Fruit fly (Drosophila melanogaster) whole organism, embryonic: ENCODE measurements around the gene Rsph3.
A peak's percentile ranks its signal among the peaks of the same experiment; 100 is the strongest.

ENCODE experiments used
- Ada2b ChIP-seq: fragments of 200-800 bp; sonication (Bioruptor generic); IDR thresholded peaks from 2 replicates; pipeline ENCODE4 v1.3.6; 2022; ENCODE audit warnings: missing biosample characterization, missing genetic modification characterization
- CG10979 ChIP-seq: fragments of 200-800 bp; sonication (Bioruptor generic); optimal IDR thresholded peaks from 2 replicates; lab custom pipeline; 2018; ENCODE audit warnings: missing biosample characterization, mild to moderate bottlenecking, missing genetic modification characterization, moderate library complexity
- CG11695 ChIP-seq: fragments of 200-800 bp; sonication (Bioruptor generic); IDR thresholded peaks from 3 replicates; pipeline ENCODE4 v1.3.6; 2022; ENCODE audit warnings: missing biosample characterization, missing genetic modification characterization
- CG11723 ChIP-seq: fragments of 200-800 bp; sonication (Bioruptor generic); optimal IDR thresholded peaks from 2 replicates; lab custom pipeline; 2017; ENCODE audit warnings: missing biosample characterization, mild to moderate bottlenecking, missing genetic modification characterization
- CG12071 ChIP-seq: fragments of 200-800 bp; sonication (Bioruptor generic); optimal IDR thresholded peaks from 3 replicates; lab custom pipeline; 2018; ENCODE audit warnings: missing biosample characterization, mild to moderate bottlenecking, missing genetic modification characterization
- CG12236 ChIP-seq: fragments of 200-800 bp; sonication (Bioruptor generic); optimal IDR thresholded peaks from 2 replicates; lab custom pipeline; 2016; ENCODE audit warnings: missing biosample characterization, missing genetic modification characterization
- CG14014 ChIP-seq: fragments of 200-800 bp; sonication (Bioruptor generic); IDR thresholded peaks from 2 replicates; pipeline ENCODE4 v1.3.6; 2022; ENCODE audit warnings: missing biosample characterization, missing genetic modification characterization
- CG14965 ChIP-seq: fragments of 200-800 bp; sonication (Bioruptor generic); optimal IDR thresholded peaks from 2 replicates; lab custom pipeline; 2016; ENCODE audit warnings: missing biosample characterization, missing genetic modification characterization, borderline replicate concordance
- CG1529 ChIP-seq: fragments of 200-800 bp; sonication (Bioruptor generic); optimal IDR thresholded peaks from 3 replicates; lab custom pipeline; 2018; ENCODE audit warnings: missing biosample characterization, missing genetic modification characterization
- CG17829 ChIP-seq: fragments of 200-800 bp; optimal IDR thresholded peaks from 2 replicates; lab custom pipeline; 2019; ENCODE audit warnings: missing biosample characterization, mild to moderate bottlenecking, missing genetic modification characterization, moderate library complexity
- CG18599 ChIP-seq: fragments of 200-800 bp; sonication (Bioruptor generic); optimal IDR thresholded peaks from 3 replicates; lab custom pipeline; 2017; ENCODE audit warnings: missing biosample characterization, missing genetic modification characterization, mild to moderate bottlenecking, moderate library complexity, missing genetic modification reagents
- CG2199 ChIP-seq: fragments of 200-800 bp; sonication (Bioruptor generic); IDR thresholded peaks from 3 replicates; pipeline ENCODE4 v1.3.6; 2022; ENCODE audit warnings: missing biosample characterization, missing genetic modification characterization
- CG2875 ChIP-seq: fragments of 200-800 bp; sonication (Bioruptor generic); optimal IDR thresholded peaks from 2 replicates; lab custom pipeline; 2017; ENCODE audit warnings: missing biosample characterization, mild to moderate bottlenecking, missing genetic modification characterization, missing genetic modification reagents
- CG32532 ChIP-seq: fragments of 200-800 bp; sonication (Bioruptor generic); IDR thresholded peaks from 2 replicates; pipeline ENCODE4 v1.3.6; 2022; ENCODE audit warnings: missing biosample characterization, missing genetic modification characterization
- CG33213 ChIP-seq: fragments of 200-800 bp; sonication (Bioruptor generic); optimal IDR thresholded peaks from 3 replicates; lab custom pipeline; 2016; ENCODE audit warnings: missing biosample characterization, missing genetic modification characterization
- CG42726 ChIP-seq: fragments of 200-800 bp; sonication (Bioruptor generic); IDR thresholded peaks from 2 replicates; pipeline ENCODE4 v1.3.6; 2022; ENCODE audit warnings: missing biosample characterization, missing genetic modification characterization; ENCODE audit not compliant: partially characterized antibody
- CG6654 ChIP-seq: fragments of 200-800 bp; sonication (Bioruptor generic); optimal IDR thresholded peaks from 2 replicates; lab custom pipeline; 2017; ENCODE audit warnings: missing biosample characterization, mild to moderate bottlenecking, missing genetic modification characterization
- Camta ChIP-seq: fragments of 200-800 bp; sonication (Bioruptor generic); optimal IDR thresholded peaks from 2 replicates; lab custom pipeline; 2016; ENCODE audit warnings: missing biosample characterization, missing genetic modification characterization
- E2f1 ChIP-seq: fragments of 200-800 bp; sonication (Bioruptor generic); IDR thresholded peaks from 2 replicates; pipeline ENCODE4 v1.3.6; 2022; ENCODE audit warnings: missing biosample characterization, missing genetic modification characterization
- Elba2 ChIP-seq: fragments of 200-800 bp; sonication (Bioruptor generic); optimal IDR thresholded peaks from 3 replicates; lab custom pipeline; 2016; ENCODE audit warnings: missing biosample characterization, missing genetic modification characterization
- Fer1 ChIP-seq: fragments of 200-800 bp; sonication (Bioruptor generic); optimal IDR thresholded peaks from 2 replicates; lab custom pipeline; 2017; ENCODE audit warnings: missing biosample characterization, mild to moderate bottlenecking, missing genetic modification characterization
- H15 ChIP-seq: fragments of 200-800 bp; sonication (Bioruptor generic); IDR thresholded peaks from 3 replicates; pipeline ENCODE4 v1.3.6; 2022; ENCODE audit warnings: missing biosample characterization, missing genetic modification characterization
- H2.0 ChIP-seq: fragments of 200-800 bp; sonication (Bioruptor generic); IDR thresholded peaks from 2 replicates; pipeline ENCODE4 v1.3.6; 2022; ENCODE audit warnings: missing biosample characterization, missing genetic modification characterization
- Jarid2 ChIP-seq: fragments of 200-800 bp; sonication (Bioruptor generic); optimal IDR thresholded peaks from 3 replicates; lab custom pipeline; 2017; ENCODE audit warnings: mild to moderate bottlenecking, missing biosample characterization, missing genetic modification reagents, missing genetic modification characterization
- Myb ChIP-seq: fragments of 200-800 bp; sonication (Bioruptor generic); optimal IDR thresholded peaks from 2 replicates; lab custom pipeline; 2016; ENCODE audit warnings: missing biosample characterization, missing genetic modification characterization
- NC2β ChIP-seq: fragments of 200-800 bp; sonication (Bioruptor generic); optimal IDR thresholded peaks from 2 replicates; lab custom pipeline; 2016; ENCODE audit warnings: missing biosample characterization, missing genetic modification characterization
- Nf-YA ChIP-seq: fragments of 200-800 bp; sonication (Bioruptor generic); IDR thresholded peaks from 2 replicates; pipeline ENCODE4 v1.3.6; 2022; ENCODE audit warnings: missing biosample characterization, missing genetic modification characterization
- Spps ChIP-seq: fragments of 200-800 bp; sonication (Bioruptor generic); optimal IDR thresholded peaks from 2 replicates; lab custom pipeline; 2018; ENCODE audit warnings: missing biosample characterization, mild to moderate bottlenecking, missing genetic modification characterization
- bowl ChIP-seq: fragments of 200-800 bp; sonication (Bioruptor generic); IDR thresholded peaks from 2 replicates; pipeline ENCODE4 v1.3.6; 2022; ENCODE audit warnings: missing biosample characterization, missing genetic modification characterization
- cad ChIP-seq: fragments of >200 bp; optimal IDR thresholded peaks from 2 replicates; lab custom pipeline; 2017; ENCODE audit warnings: missing biosample characterization, missing genetic modification characterization
- cg ChIP-seq: fragments of 200-800 bp; sonication (Bioruptor generic); optimal IDR thresholded peaks from 3 replicates; lab custom pipeline; 2019; ENCODE audit warnings: missing biosample characterization, mild to moderate bottlenecking, missing genetic modification characterization, moderate library complexity
- chinmo ChIP-seq: fragments of 200-800 bp; sonication (Bioruptor generic); IDR thresholded peaks from 4 replicates; pipeline ENCODE4 v1.3.6; 2022; ENCODE audit warnings: missing biosample characterization, missing genetic modification characterization; ENCODE audit not compliant: partially characterized antibody
- crp ChIP-seq, 2 experiments: fragments of 200-800 bp; sonication (Bioruptor generic); optimal IDR thresholded peaks; 2 replicates in 1 of 2; 3 replicates in 1 of 2; lab custom pipeline; 2017; ENCODE audit warnings: missing biosample characterization in 2 of 2, missing genetic modification characterization in 2 of 2, mild to moderate bottlenecking in 1 of 2, moderate library complexity in 1 of 2
- cwo ChIP-seq: fragments of 200-800 bp; sonication (Bioruptor generic); optimal IDR thresholded peaks from 3 replicates; lab custom pipeline; 2017; ENCODE audit warnings: missing biosample characterization, missing genetic modification characterization, mild to moderate bottlenecking, moderate library complexity, missing genetic modification reagents
- emc ChIP-seq: fragments of 200-800 bp; sonication (Bioruptor generic); optimal IDR thresholded peaks from 2 replicates; lab custom pipeline; 2016; ENCODE audit warnings: missing biosample characterization, missing genetic modification characterization
- esg ChIP-seq: fragments of 200-800 bp; sonication (Bioruptor generic); conservative IDR thresholded peaks from 2 replicates; pipeline ENCODE4 v1.3.6; 2022; ENCODE audit warnings: missing biosample characterization, missing genetic modification characterization
- fd102C ChIP-seq: fragments of 200-800 bp; sonication (Bioruptor generic); optimal IDR thresholded peaks from 2 replicates; lab custom pipeline; 2018; ENCODE audit warnings: missing biosample characterization, mild to moderate bottlenecking, missing genetic modification characterization, moderate library complexity
- gcm ChIP-seq: fragments of 200-800 bp; sonication (Bioruptor generic); optimal IDR thresholded peaks from 2 replicates; lab custom pipeline; 2019; ENCODE audit warnings: missing biosample characterization, mild to moderate bottlenecking, missing genetic modification characterization, moderate library complexity
- gem ChIP-seq: fragments of 200-800 bp; sonication (Bioruptor generic); optimal IDR thresholded peaks from 2 replicates; lab custom pipeline; 2019; ENCODE audit warnings: missing biosample characterization, mild to moderate bottlenecking, missing genetic modification characterization, moderate library complexity
- gsb-n ChIP-seq: fragments of 200-800 bp; sonication (Bioruptor generic); optimal IDR thresholded peaks from 3 replicates; lab custom pipeline; 2018; ENCODE audit warnings: missing biosample characterization, mild to moderate bottlenecking, missing genetic modification characterization
- jing ChIP-seq: fragments of 200-800 bp; sonication (Bioruptor generic); optimal IDR thresholded peaks from 2 replicates; lab custom pipeline; 2018; ENCODE audit warnings: missing biosample characterization, mild to moderate bottlenecking, missing genetic modification characterization
- nom ChIP-seq: fragments of 200-800 bp; sonication (Bioruptor generic); optimal IDR thresholded peaks from 2 replicates; lab custom pipeline; 2017; ENCODE audit warnings: missing biosample characterization, missing genetic modification characterization, mild to moderate bottlenecking, moderate library complexity, missing genetic modification reagents
- oc ChIP-seq: fragments of 200-800 bp; sonication (Bioruptor generic); optimal IDR thresholded peaks from 2 replicates; lab custom pipeline; 2018; ENCODE audit warnings: missing biosample characterization, mild to moderate bottlenecking, missing genetic modification characterization, moderate library complexity
- onecut ChIP-seq: fragments of 200-800 bp; sonication (Bioruptor generic); IDR thresholded peaks from 2 replicates; pipeline ENCODE4 v1.3.6; 2022; ENCODE audit warnings: missing biosample characterization, missing genetic modification characterization
- so ChIP-seq: fragments of 200-800 bp; sonication (Bioruptor generic); IDR thresholded peaks from 3 replicates; pipeline ENCODE4 v1.3.6; 2022; ENCODE audit warnings: missing biosample characterization, missing genetic modification characterization
- sob ChIP-seq: fragments of 200-800 bp; sonication (Bioruptor generic); IDR thresholded peaks from 2 replicates; pipeline ENCODE4 v1.3.6; 2022; ENCODE audit warnings: missing biosample characterization, missing genetic modification characterization
- unpg ChIP-seq: fragments of 200-800 bp; sonication (Bioruptor generic); optimal IDR thresholded peaks from 3 replicates; lab custom pipeline; 2018; ENCODE audit warnings: missing biosample characterization, mild to moderate bottlenecking, missing genetic modification characterization, moderate library complexity
- vnd ChIP-seq: fragments of 200-800 bp; sonication (Bioruptor generic); IDR thresholded peaks from 3 replicates; pipeline ENCODE4 v1.3.6; 2022; ENCODE audit warnings: missing biosample characterization, missing genetic modification characterization; ENCODE audit not compliant: partially characterized antibody
- yki ChIP-seq: fragments of >200 bp; optimal IDR thresholded peaks from 3 replicates; lab custom pipeline; 2018
- z ChIP-seq: fragments of 200-800 bp; sonication (Bioruptor generic); IDR thresholded peaks from 3 replicates; pipeline ENCODE4 v1.3.6; 2022; ENCODE audit warnings: missing biosample characterization, missing genetic modification characterization

Gene Rsph3

DNA sequence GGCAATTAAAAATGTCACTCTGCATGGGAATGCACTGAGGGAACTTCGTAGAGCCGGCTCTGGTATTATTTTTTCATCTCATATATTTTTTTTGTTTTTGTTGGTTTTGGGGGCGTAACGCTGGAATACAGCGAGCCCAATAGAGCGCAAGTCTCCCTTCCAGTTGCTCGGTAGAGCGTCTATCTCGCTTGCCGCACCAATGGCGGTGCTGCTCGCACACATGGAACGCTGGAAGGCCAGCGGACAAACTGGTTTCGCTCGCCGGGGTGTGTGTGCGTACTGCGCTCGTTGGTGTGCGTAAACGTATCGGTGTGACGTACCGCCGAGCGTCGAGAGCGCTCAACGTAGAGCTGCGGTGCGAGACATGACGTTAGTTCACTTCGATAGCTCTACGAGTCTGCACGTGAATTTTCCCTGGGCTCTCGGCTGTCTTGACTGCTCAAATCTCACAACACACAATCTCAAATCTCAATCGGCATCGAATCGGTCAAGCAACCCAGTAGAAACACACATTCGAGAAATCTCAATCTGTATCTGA is 26.8 kb upstream of the Rsph3 start, which contains the start of gene vvl (continued):
- no peak for TF ChIP-seq CG11723 (GFP tag; lab: Kevin White, UChicago)
- TF ChIP-seq cad (GFP tag; lab: Kevin White, UChicago), result peak; percentile 9
- no peak for TF ChIP-seq CG1529
- no peak; the same call in 1 of the 2 replicates for TF ChIP-seq CG42726 (GFP tag; lab: Robert Waterston, UW)
- no peak for TF ChIP-seq fd102C (GFP tag; lab: Kevin White, UChicago)
- no peak for TF ChIP-seq gem (tag; lab: Kevin White, UChicago)
- TF ChIP-seq jing (GFP tag; lab: Kevin White, UChicago), result peak; percentile 17
- TF ChIP-seq CG18599 (GFP tag; lab: Kevin White, UChicago), result peak; percentile 16
- no peak for TF ChIP-seq Ada2b (GFP tag; lab: Robert Waterston, UW)
- TF ChIP-seq bowl (GFP tag; lab: Robert Waterston, UW), result no peak
- TF ChIP-seq crp (GFP tag; optimal IDR thresholded peaks at IDR 0.05; lab: Kevin White, UChicago), result no peak
- peak; percentile 59; the same call in 1 of the 3 replicates for TF ChIP-seq CG2199 (GFP tag; lab: Robert Waterston, UW)
- no peak for TF ChIP-seq gcm
- TF ChIP-seq H2.0 (GFP tag; lab: Robert Waterston, UW), result no peak
- no peak for TF ChIP-seq Camta (GFP tag; lab: Kevin White, UChicago)
- peak; percentile 47; the same call in 1 of the 2 replicates for TF ChIP-seq sob (GFP tag; lab: Robert Waterston, UW)
- peak; percentile 93 for TF ChIP-seq CG11695 (GFP tag; lab: Robert Waterston, UW)
- no peak for TF ChIP-seq H15
- TF ChIP-seq Fer1 (GFP tag; lab: Kevin White, UChicago), result no peak
- TF ChIP-seq cg (GFP tag; lab: Kevin White, UChicago), result peak; percentile 98
- peak; percentile 8 for TF ChIP-seq cwo
- TF ChIP-seq yki (lab: Kevin White, UChicago), result no peak
- TF ChIP-seq esg (GFP tag; lab: Robert Waterston, UW), result no peak
- TF ChIP-seq Myb (GFP tag; lab: Kevin White, UChicago), result no peak
- peak; percentile 23 for TF ChIP-seq gsb-n (tag; lab: Kevin White, UChicago)
- no peak for TF ChIP-seq CG2875 (GFP tag; lab: Kevin White, UChicago)
- TF ChIP-seq so (GFP tag; lab: Robert Waterston, UW), result peak; percentile 26; the same call in 2 of the 3 replicates
- 0 out of 3 replicates have a peak, but pooled peaks have one; percentile 39 for TF ChIP-seq vnd (GFP tag; lab: Robert Waterston, UW)
- TF ChIP-seq Jarid2 (GFP tag; lab: Kevin White, UChicago), result peak; percentile 94
- peak; percentile 93 for TF ChIP-seq Nf-YA (GFP tag; lab: Robert Waterston, UW)
- no peak for TF ChIP-seq CG10979 (tag; lab: Kevin White, UChicago)
- peak; percentile 42; the same call in 1 of the 2 replicates for TF ChIP-seq CG32532 (GFP tag; lab: Robert Waterston, UW)
- TF ChIP-seq unpg, result peak; percentile 2
- TF ChIP-seq CG6654 (GFP tag; lab: Kevin White, UChicago), result no peak
- no peak for TF ChIP-seq CG14014 (GFP tag; lab: Robert Waterston, UW)
- no peak for TF ChIP-seq CG33213 (GFP tag; lab: Kevin White, UChicago)
- peak; percentile 61; the same call in 2 of the 3 replicates for TF ChIP-seq z
- no peak for TF ChIP-seq CG14965 (GFP tag; lab: Kevin White, UChicago)
- peak; percentile 29 for TF ChIP-seq nom (GFP tag; lab: Kevin White, UChicago)
- no peak for TF ChIP-seq NC2β
- peak; percentile 54 for TF ChIP-seq CG17829 (tag; lab: Kevin White, UChicago)
- TF ChIP-seq onecut (GFP tag; lab: Robert Waterston, UW), result peak; percentile 16; the same call in 1 of the 2 replicates
- no peak for TF ChIP-seq E2f1 (GFP tag; lab: Robert Waterston, UW)
- no peak for TF ChIP-seq CG12236 (GFP tag; lab: Kevin White, UChicago)
- TF ChIP-seq Spps (tag; lab: Kevin White, UChicago), result no peak
- TF ChIP-seq chinmo, result peak; percentile 93; the same call in 3 of the 4 replicates
- TF ChIP-seq oc (tag; lab: Kevin White, UChicago), result peak; percentile 47
- TF ChIP-seq emc (GFP tag; lab: Kevin White, UChicago), result no peak
- no peak for TF ChIP-seq Elba2 (GFP tag; lab: Kevin White, UChicago)
- peak; percentile 21 for TF ChIP-seq CG12071 (GFP tag; lab: Kevin White, UChicago)
